Fruit fly (Drosophila melanogaster) whole organism, embryonic: Measurements from ENCODE around the gene BORCS6.

Experiments used
- CG10274 ChIP-seq: fragments of 200-800 bp; sonication (Bioruptor generic); optimal IDR thresholded peaks from 3 replicates; lab custom pipeline; 2017; ENCODE audit warnings: missing biosample characterization, mild to moderate bottlenecking, missing genetic modification characterization
- CG12104 ChIP-seq: fragments of 200-800 bp; sonication (Bioruptor generic); optimal IDR thresholded peaks from 3 replicates; lab custom pipeline; 2016; ENCODE audit warnings: missing biosample characterization, missing genetic modification characterization
- CG13624 ChIP-seq: fragments of 200-800 bp; sonication (Bioruptor generic); optimal IDR thresholded peaks from 2 replicates; lab custom pipeline; 2016; ENCODE audit warnings: missing biosample characterization, missing genetic modification characterization
- CG14014 ChIP-seq: fragments of 200-800 bp; sonication (Bioruptor generic); IDR thresholded peaks from 2 replicates; pipeline ENCODE4 v1.3.6; 2022; ENCODE audit warnings: missing biosample characterization, missing genetic modification characterization
- CG14441 ChIP-seq: fragments of 200-800 bp; sonication (Bioruptor generic); IDR thresholded peaks from 2 replicates; pipeline ENCODE4 v1.3.6; 2022; ENCODE audit warnings: missing biosample characterization, missing genetic modification characterization
- CG14860 ChIP-seq: fragments of 200-800 bp; sonication (Bioruptor generic); IDR thresholded peaks from 3 replicates; pipeline ENCODE4 v1.3.6; 2022; ENCODE audit warnings: missing biosample characterization, missing genetic modification characterization; ENCODE audit not compliant: partially characterized antibody
- CG14965 ChIP-seq: fragments of 200-800 bp; sonication (Bioruptor generic); optimal IDR thresholded peaks from 2 replicates; lab custom pipeline; 2016; ENCODE audit warnings: missing biosample characterization, missing genetic modification characterization, borderline replicate concordance
- CG15269 ChIP-seq: fragments of 200-800 bp; sonication (Bioruptor generic); optimal IDR thresholded peaks from 2 replicates; lab custom pipeline; 2018; ENCODE audit warnings: missing biosample characterization, mild to moderate bottlenecking, missing genetic modification characterization, moderate library complexity
- CG1603 ChIP-seq: fragments of 200-800 bp; sonication (Bioruptor generic); optimal IDR thresholded peaks from 2 replicates; lab custom pipeline; 2019; ENCODE audit warnings: missing biosample characterization, mild to moderate bottlenecking, missing genetic modification characterization, moderate library complexity
- CG17328 ChIP-seq: fragments of 200-800 bp; sonication (Bioruptor generic); IDR thresholded peaks from 2 replicates; pipeline ENCODE4 v1.3.6; 2022; ENCODE audit warnings: missing biosample characterization, missing genetic modification characterization
- CG17361 ChIP-seq: fragments of 200-800 bp; sonication (Bioruptor generic); IDR thresholded peaks from 3 replicates; pipeline ENCODE4 v1.3.6; 2022; ENCODE audit warnings: missing biosample characterization, missing genetic modification characterization
- CG17829 ChIP-seq: fragments of 200-800 bp; optimal IDR thresholded peaks from 2 replicates; lab custom pipeline; 2019; ENCODE audit warnings: missing biosample characterization, mild to moderate bottlenecking, missing genetic modification characterization, moderate library complexity
- CG1792 ChIP-seq: fragments of 200-800 bp; sonication (Bioruptor generic); optimal IDR thresholded peaks from 2 replicates; lab custom pipeline; 2016; ENCODE audit warnings: missing biosample characterization, missing genetic modification characterization
- CG2712 ChIP-seq: fragments of 200-800 bp; optimal IDR thresholded peaks from 3 replicates; lab custom pipeline; 2019; ENCODE audit warnings: missing biosample characterization, mild to moderate bottlenecking, missing genetic modification characterization, moderate library complexity
- CG43689 ChIP-seq: fragments of 200-800 bp; sonication (Bioruptor generic); IDR thresholded peaks from 2 replicates; pipeline ENCODE4 v1.3.6; 2022; ENCODE audit warnings: missing biosample characterization, missing genetic modification characterization
- CG4404 ChIP-seq: fragments of 200-800 bp; sonication (Bioruptor generic); IDR thresholded peaks from 2 replicates; pipeline ENCODE4 v1.3.6; 2022; ENCODE audit warnings: missing biosample characterization, missing genetic modification characterization
- CG4707 ChIP-seq: fragments of 200-800 bp; sonication (Bioruptor generic); optimal IDR thresholded peaks from 2 replicates; lab custom pipeline; 2018; ENCODE audit warnings: missing biosample characterization, mild to moderate bottlenecking, missing genetic modification characterization, moderate library complexity
- CG6254 ChIP-seq: fragments of 200-800 bp; sonication (Bioruptor generic); optimal IDR thresholded peaks from 3 replicates; lab custom pipeline; 2017; ENCODE audit warnings: mild to moderate bottlenecking, missing biosample characterization, missing genetic modification reagents, missing genetic modification characterization
- CG7839 ChIP-seq: fragments of 200-800 bp; sonication (Bioruptor generic); optimal IDR thresholded peaks from 3 replicates; lab custom pipeline; 2018; ENCODE audit warnings: missing biosample characterization, mild to moderate bottlenecking, missing genetic modification characterization, moderate library complexity
- CG8281 ChIP-seq: fragments of 200-800 bp; sonication (Bioruptor generic); optimal IDR thresholded peaks from 2 replicates; lab custom pipeline; 2018; ENCODE audit warnings: missing biosample characterization, mild to moderate bottlenecking, missing genetic modification characterization, moderate library complexity
- CG9215 ChIP-seq: fragments of 200-800 bp; sonication (Bioruptor generic); IDR thresholded peaks from 2 replicates; pipeline ENCODE4 v1.3.6; 2022; ENCODE audit warnings: missing biosample characterization, missing genetic modification characterization
- CkIIα-i1 ChIP-seq: fragments of 200-800 bp; sonication (Bioruptor generic); IDR thresholded peaks from 2 replicates; pipeline ENCODE4 v1.3.6; 2022; ENCODE audit warnings: missing biosample characterization, missing genetic modification characterization
- Dbx ChIP-seq: fragments of 200-800 bp; sonication (Bioruptor generic); IDR thresholded peaks from 3 replicates; pipeline ENCODE4 v1.3.6; 2022; ENCODE audit warnings: missing biosample characterization, missing genetic modification characterization
- Deaf1 ChIP-seq: fragments of 200-800 bp; optimal IDR thresholded peaks from 3 replicates; lab custom pipeline; 2019; ENCODE audit warnings: missing biosample characterization, mild to moderate bottlenecking, missing genetic modification characterization, moderate library complexity
- Ets97D ChIP-seq: fragments of 200-800 bp; sonication (Bioruptor generic); optimal IDR thresholded peaks from 3 replicates; lab custom pipeline; 2016; ENCODE audit warnings: missing biosample characterization, missing genetic modification characterization
- Lpt ChIP-seq: fragments of >200 bp; optimal IDR thresholded peaks from 2 replicates; lab custom pipeline; 2018; ENCODE audit warnings: missing biosample characterization, missing genetic modification characterization
- Med ChIP-seq: fragments of 200-800 bp; sonication (Bioruptor generic); peaks from one replicate; lab custom pipeline; 2016; ENCODE audit warnings: missing biosample characterization, missing genetic modification characterization, mild to moderate bottlenecking, inconsistent platforms, moderate library complexity
- Mrtf ChIP-seq: fragments of 200-800 bp; sonication (Bioruptor generic); IDR thresholded peaks from 3 replicates; pipeline ENCODE4 v1.3.6; 2022; ENCODE audit warnings: missing biosample characterization, missing genetic modification characterization
- NC2β ChIP-seq: fragments of 200-800 bp; sonication (Bioruptor generic); optimal IDR thresholded peaks from 2 replicates; lab custom pipeline; 2016; ENCODE audit warnings: missing biosample characterization, missing genetic modification characterization
- Oli ChIP-seq: fragments of 200-800 bp; sonication (Bioruptor generic); optimal IDR thresholded peaks from 2 replicates; lab custom pipeline; 2018; ENCODE audit warnings: missing biosample characterization, mild to moderate bottlenecking, missing genetic modification characterization, moderate library complexity
- Optix ChIP-seq: fragments of 200-800 bp; sonication (Bioruptor generic); IDR thresholded peaks from 3 replicates; pipeline ENCODE4 v1.3.6; 2022; ENCODE audit warnings: missing biosample characterization, missing genetic modification characterization
- Rx ChIP-seq: fragments of 200-800 bp; sonication (Bioruptor generic); IDR thresholded peaks from 2 replicates; pipeline ENCODE4 v1.3.6; 2022; ENCODE audit warnings: missing biosample characterization, missing genetic modification characterization
- Vsx1 ChIP-seq: fragments of 200-800 bp; sonication (Bioruptor generic); optimal IDR thresholded peaks from 2 replicates; lab custom pipeline; 2017; ENCODE audit warnings: missing biosample characterization, mild to moderate bottlenecking, missing genetic modification characterization, missing genetic modification reagents
- amos ChIP-seq: fragments of 200-800 bp; sonication (Bioruptor generic); IDR thresholded peaks from 2 replicates; pipeline ENCODE4 v1.3.6; 2022; ENCODE audit warnings: missing biosample characterization, missing genetic modification characterization; ENCODE audit not compliant: partially characterized antibody
- bcd ChIP-seq: fragments of 200-800 bp; sonication (Bioruptor generic); optimal IDR thresholded peaks from 2 replicates; lab custom pipeline; 2017; ENCODE audit warnings: missing biosample characterization, mild to moderate bottlenecking, missing genetic modification characterization
- cad ChIP-seq: fragments of >200 bp; optimal IDR thresholded peaks from 2 replicates; lab custom pipeline; 2017; ENCODE audit warnings: missing biosample characterization, missing genetic modification characterization
- ems ChIP-seq: fragments of 200-800 bp; sonication (Bioruptor generic); optimal IDR thresholded peaks from 3 replicates; lab custom pipeline; 2016; ENCODE audit warnings: missing biosample characterization, missing genetic modification characterization
- gcm ChIP-seq: fragments of 200-800 bp; sonication (Bioruptor generic); optimal IDR thresholded peaks from 2 replicates; lab custom pipeline; 2019; ENCODE audit warnings: missing biosample characterization, mild to moderate bottlenecking, missing genetic modification characterization, moderate library complexity
- lov ChIP-seq, 2 experiments: fragments of 200-800 bp in 1 of 2; fragments of >200 bp in 1 of 2; sonication (Bioruptor generic) in 1 of 2; IDR thresholded peaks in 1 of 2; optimal IDR thresholded peaks in 1 of 2; 2 replicates in 1 of 2; 3 replicates in 1 of 2; pipeline versions ENCODE4 v1.3.6 to Lab custom; 2017 to 2022; ENCODE audit warnings: missing biosample characterization in 1 of 2, missing genetic modification characterization in 1 of 2
- mirr ChIP-seq: fragments of 200-800 bp; sonication (Bioruptor generic); optimal IDR thresholded peaks from 3 replicates; lab custom pipeline; 2018; ENCODE audit warnings: missing biosample characterization, mild to moderate bottlenecking, missing genetic modification characterization
- nerfin-2 ChIP-seq: fragments of 200-800 bp; sonication (Bioruptor generic); IDR thresholded peaks from 2 replicates; pipeline ENCODE4 v1.3.6; 2022; ENCODE audit warnings: missing biosample characterization, missing genetic modification characterization; ENCODE audit not compliant: partially characterized antibody
- org-1 ChIP-seq: fragments of 200-800 bp; sonication (Bioruptor generic); optimal IDR thresholded peaks from 2 replicates; lab custom pipeline; 2017; ENCODE audit warnings: missing biosample characterization, missing genetic modification characterization
- phol ChIP-seq: fragments of 200-800 bp; sonication (Bioruptor generic); optimal IDR thresholded peaks from 3 replicates; lab custom pipeline; 2018; ENCODE audit warnings: missing biosample characterization, mild to moderate bottlenecking, missing genetic modification characterization, moderate library complexity
- sens-2 ChIP-seq: fragments of 200-800 bp; sonication (Bioruptor generic); IDR thresholded peaks from 2 replicates; pipeline ENCODE4 v1.3.6; 2022; ENCODE audit warnings: missing biosample characterization, missing genetic modification characterization
- so ChIP-seq: fragments of 200-800 bp; sonication (Bioruptor generic); IDR thresholded peaks from 3 replicates; pipeline ENCODE4 v1.3.6; 2022; ENCODE audit warnings: missing biosample characterization, missing genetic modification characterization
- sr ChIP-seq: fragments of 200-800 bp; sonication (Bioruptor generic); IDR thresholded peaks from 3 replicates; pipeline ENCODE4 v1.3.6; 2022; ENCODE audit warnings: missing biosample characterization, missing genetic modification characterization
- tna ChIP-seq: fragments of 200-800 bp; sonication (Bioruptor generic); IDR thresholded peaks from 2 replicates; pipeline ENCODE4 v1.3.6; 2022; ENCODE audit warnings: missing biosample characterization, missing genetic modification characterization; ENCODE audit not compliant: partially characterized antibody
- vfl ChIP-seq: fragments of 200-800 bp; sonication (Bioruptor generic); optimal IDR thresholded peaks from 2 replicates; lab custom pipeline; 2016; ENCODE audit warnings: missing biosample characterization, missing genetic modification characterization
- vnd ChIP-seq: fragments of 200-800 bp; sonication (Bioruptor generic); IDR thresholded peaks from 3 replicates; pipeline ENCODE4 v1.3.6; 2022; ENCODE audit warnings: missing biosample characterization, missing genetic modification characterization; ENCODE audit not compliant: partially characterized antibody
- vvl ChIP-seq: fragments of 200-800 bp; sonication (Bioruptor generic); IDR thresholded peaks from 2 replicates; pipeline ENCODE4 v1.3.6; 2022; ENCODE audit warnings: missing biosample characterization, missing genetic modification characterization

BORCS6 gene

dm6 chr3L:516948-517599 is 23.6 kb upstream of the BORCS6 start (continued):
- TF ChIP-seq phol (tag; lab: Kevin White, UChicago) (peak; percentile 61), CG17361 (GFP tag; lab: Robert Waterston, UW) (peak; percentile 67), Dbx (no peak), Rx (peak; percentile 29; the same call in 1 of the 2 replicates), CG17328 (GFP tag; lab: Robert Waterston, UW) (peak; percentile 56; the same call in 1 of the 2 replicates), CG1603 (tag; lab: Kevin White, UChicago) (peak; percentile 3), tna (GFP tag; lab: Robert Waterston, UW) (no peak), CG12104 (no peak), vvl (GFP tag; lab: Robert Waterston, UW) (peak; percentile 79; the same call in 1 of the 2 replicates), nerfin-2 (no peak), CG17829 (tag; lab: Kevin White, UChicago) (peak; percentile 22), Med (GFP tag; lab: Kevin White, UChicago) (no peak), vfl (GFP tag; lab: Kevin White, UChicago) (no peak), mirr (GFP tag; lab: Kevin White, UChicago) (no peak), CG14441 (GFP tag; lab: Robert Waterston, UW) (no peak), CG10274 (no peak), amos (GFP tag; lab: Robert Waterston, UW) (no peak), CG15269 (no peak), Deaf1 (tag; lab: Kevin White, UChicago) (no peak), org-1 (GFP tag; lab: Kevin White, UChicago) (no peak), CG9215 (GFP tag; lab: Robert Waterston, UW) (no peak), CG2712 (tag; lab: Kevin White, UChicago) (peak; percentile 63), cad (GFP tag; lab: Kevin White, UChicago) (no peak), bcd (peak; percentile 5), CG6254 (GFP tag; lab: Kevin White, UChicago) (peak; percentile 7), Mrtf (GFP tag; lab: Robert Waterston, UW) (no peak), CG43689 (no peak), lov (optimal IDR thresholded peaks at IDR 0.05; lab: Kevin White, UChicago) (no peak), lov (GFP tag; IDR thresholded peaks at IDR 0.05; lab: Robert Waterston, UW) (0 out of 3 replicates have a peak, but pooled peaks have one; percentile 58), CG4707 (GFP tag; lab: Kevin White, UChicago) (no peak), Lpt (GFP tag; lab: Kevin White, UChicago) (no peak), so (no peak; the same call in 2 of the 3 replicates), CG14014 (GFP tag; lab: Robert Waterston, UW) (peak; percentile 31; the same call in 1 of the 2 replicates), sr (no peak), ems (no peak), CG4404 (GFP tag; lab: Robert Waterston, UW) (no peak), Oli (peak; percentile 15), Vsx1 (no peak), CG14860 (GFP tag; lab: Robert Waterston, UW) (no peak), CG8281 (tag; lab: Kevin White, UChicago) (no peak), Ets97D (no peak), CG13624 (GFP tag; lab: Kevin White, UChicago) (no peak), CG1792 (GFP tag; lab: Kevin White, UChicago) (no peak), vnd (no peak), CG14965 (no peak), sens-2 (GFP tag; lab: Robert Waterston, UW) (no peak), NC2β (GFP tag; lab: Kevin White, UChicago) (no peak), CkIIα-i1 (GFP tag; lab: Robert Waterston, UW) (no peak), Optix (no peak), CG7839 (tag; lab: Kevin White, UChicago) (peak; percentile 35), gcm (GFP tag; lab: Kevin White, UChicago) (no peak)
